Worm (Caenorhabditis elegans) whole organism, young adult: ENCODE results near the gene R11G1.11.

ENCODE experiments used
- C06A6.2 ChIP-seq: fragments of 200-800 bp; sonication (Bioruptor generic); conservative IDR thresholded peaks from 2 replicates; pipeline ENCODE4 v1.3.6; 2022; ENCODE audit warnings: missing genetic modification characterization, missing compliant biosample characterization
- aptf-2 ChIP-seq: fragments of 200-800 bp; sonication (Bioruptor generic); conservative IDR thresholded peaks from 2 replicates; pipeline ENCODE4 v1.3.6; 2022; ENCODE audit warnings: missing genetic modification reagents, missing genetic modification characterization, missing compliant biosample characterization
- ceh-91 ChIP-seq: fragments of 200-800 bp; sonication (Bioruptor generic); IDR thresholded peaks from 2 replicates; pipeline ENCODE4 v1.3.6; 2022; ENCODE audit warnings: missing genetic modification reagents, missing genetic modification characterization, missing compliant biosample characterization
- him-1 ChIP-seq: sonication (generic microtip); optimal IDR thresholded peaks from 2 replicates; lab custom pipeline; 2016; ENCODE audit warnings: missing genotype, missing genetic modification reagents, missing genetic modification characterization, missing compliant biosample characterization
- nfyb-1 ChIP-seq: fragments of 200-800 bp; sonication (Bioruptor generic); IDR thresholded peaks from 2 replicates; pipeline ENCODE4 v1.3.6; 2022; ENCODE audit warnings: missing genetic modification reagents, missing genetic modification characterization, missing compliant biosample characterization
- zfh-2 ChIP-seq: fragments of 200-800 bp; sonication (Bioruptor generic); conservative IDR thresholded peaks from 2 replicates; pipeline ENCODE4 v1.3.6; 2022; ENCODE audit warnings: missing genetic modification reagents, missing genetic modification characterization, missing compliant biosample characterization

DNA sequence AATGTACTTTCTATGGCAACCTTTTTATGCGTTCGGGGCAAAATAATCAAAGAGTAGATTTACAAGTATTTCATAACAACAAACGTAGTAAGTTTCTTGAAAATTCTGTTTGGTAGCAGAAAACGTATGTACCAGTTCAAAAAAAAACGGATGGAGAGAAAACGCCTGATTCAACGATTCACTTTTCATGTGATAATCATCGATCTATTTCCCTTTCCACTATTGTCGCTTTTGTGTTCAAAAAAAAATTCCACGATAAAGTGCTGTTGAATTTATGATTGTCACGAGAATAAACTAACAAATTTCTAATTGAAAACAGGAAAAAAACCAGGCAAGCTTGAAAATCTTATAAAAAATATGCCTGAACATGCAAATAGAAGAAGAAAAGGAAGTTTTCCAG lies 41.1 kb downstream of the R11G1.11 start:
- TF ChIP-seq zfh-2 (GFP tag; lab: Robert Waterston, UW) (no peak), him-1 (no peak), aptf-2 (no peak), nfyb-1 (GFP tag; lab: Robert Waterston, UW) (no peak), ceh-91 (GFP tag; lab: Robert Waterston, UW) (no peak), C06A6.2 (GFP tag; lab: Robert Waterston, UW) (no peak)
